Worm (Caenorhabditis elegans) whole organism, young adult: ENCODE measurements around the gene ptc-1.

ENCODE experiments used
- F39B2.1 ChIP-seq: fragments of 200-800 bp; sonication (Bioruptor generic); IDR thresholded peaks from 2 replicates; pipeline ENCODE4 v1.3.6; 2022; ENCODE audit warnings: missing genetic modification reagents, missing genetic modification characterization, missing compliant biosample characterization
- Y67H2A.10 ChIP-seq: fragments of 200-800 bp; sonication (Bioruptor generic); conservative IDR thresholded peaks from 2 replicates; pipeline ENCODE4 v1.3.6; 2022; ENCODE audit warnings: missing genetic modification reagents, missing genetic modification characterization, missing compliant biosample characterization
- akir-1 ChIP-seq: fragments of 200-800 bp; sonication (Bioruptor generic); optimal IDR thresholded peaks from 2 replicates; lab custom pipeline; 2018; ENCODE audit warnings: mild to moderate bottlenecking, missing genetic modification characterization, moderate library complexity, missing compliant biosample characterization
- ama-1 ChIP-seq, 3 experiments: fragments of 150-350 bp in 1 of 3; sonication (generic microtip) in 2 of 3; optimal IDR thresholded peaks; 2 replicates each; lab custom pipeline; 2014 to 2018; ENCODE audit warnings: missing biosample characterization in 2 of 3, missing genetic modification characterization in 2 of 3, missing genetic modification reagents in 2 of 3
- ceh-27 ChIP-seq: fragments of 200-800 bp; sonication (Bioruptor generic); optimal IDR thresholded peaks from 2 replicates; lab custom pipeline; 2018; ENCODE audit warnings: mild to moderate bottlenecking, missing genetic modification characterization, moderate library complexity, missing compliant biosample characterization
- ceh-40 ChIP-seq: fragments of 200-800 bp; sonication (Bioruptor generic); IDR thresholded peaks from 2 replicates; pipeline ENCODE4 v1.3.6; 2022; ENCODE audit warnings: missing genetic modification characterization, missing compliant biosample characterization
- egrh-3 ChIP-seq: fragments of 200-800 bp; sonication (Bioruptor generic); IDR thresholded peaks from 2 replicates; pipeline ENCODE4 v1.3.6; 2022; ENCODE audit warnings: missing genetic modification reagents, missing genetic modification characterization, missing compliant biosample characterization
- lsy-27 ChIP-seq: sonication (generic microtip); optimal IDR thresholded peaks from 2 replicates; lab custom pipeline; 2017; ENCODE audit warnings: missing genetic modification characterization, mild to moderate bottlenecking, missing compliant biosample characterization, antibody characterized with exemption, missing genotype, borderline replicate concordance; ENCODE audit not compliant: insufficient read depth
- nfya-2 ChIP-seq: fragments of 200-800 bp; sonication (Bioruptor generic); IDR thresholded peaks from 2 replicates; pipeline ENCODE4 v1.3.6; 2022; ENCODE audit warnings: missing genetic modification reagents, missing genetic modification characterization, missing compliant biosample characterization
- pha-4 ChIP-seq: fragments of 150-350 bp; sonication (generic microtip); optimal IDR thresholded peaks from 2 replicates; lab custom pipeline; 2014; ENCODE audit warnings: missing biosample characterization, missing genetic modification reagents, missing genetic modification characterization
- ztf-6 ChIP-seq: fragments of 200-800 bp; sonication (Bioruptor generic); IDR thresholded peaks from 2 replicates; pipeline ENCODE4 v1.3.6; 2022; ENCODE audit warnings: missing genetic modification reagents, missing genetic modification characterization, missing compliant biosample characterization

DNA sequence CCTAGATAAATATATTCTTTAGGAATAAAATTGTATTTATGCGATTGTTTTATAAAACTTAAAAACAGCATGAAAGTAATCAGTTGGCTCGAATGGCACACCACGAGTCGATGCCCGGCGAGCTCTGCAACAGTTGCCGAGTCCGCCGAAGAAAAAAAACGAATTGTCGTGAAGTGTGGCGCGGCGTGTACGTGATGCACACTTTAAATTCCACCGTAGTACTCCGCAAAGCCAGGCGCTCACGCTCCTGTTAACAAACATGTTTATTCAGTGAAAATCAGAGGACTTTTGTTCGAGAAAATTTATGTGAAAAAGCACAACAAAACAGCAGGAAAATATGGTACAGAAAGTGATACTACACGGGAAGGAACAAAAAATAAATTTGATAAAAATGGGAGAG is 22.4 kb upstream of the ptc-1 start:
- TF ChIP-seq ceh-40 (GFP tag; lab: Robert Waterston, UW) (no peak), egrh-3 (no peak), Y67H2A.10 (GFP tag; lab: Robert Waterston, UW) (no peak), nfya-2 (GFP tag; lab: Robert Waterston, UW) (no peak), akir-1 (GFP tag; lab: Kevin White, UChicago) (no peak), pha-4 (tag; lab: Kevin White, UChicago) (no peak), ceh-27 (GFP tag; lab: Kevin White, UChicago) (no peak), F39B2.1 (GFP tag; lab: Robert Waterston, UW) (no peak), ama-1 (optimal IDR thresholded peaks at IDR 0.05; lab: Kevin White, UChicago) (no peak), ama-1 (GFP tag; optimal IDR thresholded peaks at IDR 0.05; lab: Kevin White, UChicago) (no peak), ztf-6 (GFP tag; lab: Robert Waterston, UW) (no peak), lsy-27 (tag; lab: Kevin White, UChicago) (no peak)
